Fruit fly (Drosophila melanogaster): ENCODE results near the gene CG5447.

dm6 chr3R:26463146-26463545, 10.8 kb downstream of the CG5447 start:
- no peak for TF ChIP-seq CG33017 (tag; optimal IDR thresholded peaks at IDR 0.05)
- TF ChIP-seq CG11617 (GFP tag; optimal IDR thresholded peaks at IDR 0.05), result no peak
- TF ChIP-seq CG14711 (tag; optimal IDR thresholded peaks at IDR 0.05), result no peak
- no peak for TF ChIP-seq Mnt (GFP tag; optimal IDR thresholded peaks at IDR 0.05)
- TF ChIP-seq Hr96 (GFP tag; optimal IDR thresholded peaks at IDR 0.05), result no peak
- no peak for TF ChIP-seq bab1 (GFP tag; optimal IDR thresholded peaks at IDR 0.05)
- no peak for TF ChIP-seq pad (GFP tag; optimal IDR thresholded peaks at IDR 0.05)
- TF ChIP-seq tj (GFP tag; optimal IDR thresholded peaks at IDR 0.05), result no peak

Measured in whole organism, adult.